Fruit fly (Drosophila melanogaster): Measurements from ENCODE around the gene Acyp.

DNA sequence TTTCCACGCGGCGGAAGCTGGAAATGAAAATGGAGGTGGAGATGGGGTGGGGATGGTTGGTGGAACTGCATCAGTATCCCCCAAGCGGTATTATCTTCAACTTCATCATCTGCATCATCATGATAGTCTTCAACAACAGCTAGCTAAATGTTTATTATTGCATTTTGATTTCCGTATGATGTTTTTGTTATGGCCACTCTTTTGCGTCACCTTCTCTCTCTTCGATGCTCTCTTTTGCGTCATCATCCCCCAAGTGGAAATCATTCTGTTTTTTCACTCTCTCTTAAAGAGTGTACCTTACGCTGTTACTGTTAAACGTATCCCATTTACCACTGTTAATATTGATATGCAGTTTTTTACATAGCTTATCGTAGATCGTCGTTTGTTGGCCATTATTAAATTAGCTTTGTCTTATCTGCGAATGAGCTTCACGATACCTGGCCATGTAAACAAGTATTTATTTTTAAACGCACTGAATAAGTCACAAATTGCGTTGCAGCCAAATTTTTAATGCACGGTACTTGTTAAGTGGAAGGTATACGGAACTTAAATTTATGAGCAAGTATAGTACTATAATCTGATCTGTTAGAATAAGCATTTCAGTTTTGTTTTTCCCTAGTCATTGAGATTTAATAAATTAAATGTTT is 33.8 kb upstream of the Acyp start:
- TF ChIP-seq Hr78 (GFP tag; optimal IDR thresholded peaks at IDR 0.05) (no peak), Abd-B (GFP tag; optimal IDR thresholded peaks at IDR 0.05) (no peak), CG9705 (GFP tag; optimal IDR thresholded peaks at IDR 0.05) (no peak), Myc (optimal IDR thresholded peaks at IDR 0.05) (no peak), OdsH (GFP tag; optimal IDR thresholded peaks at IDR 0.05) (no peak), h (GFP tag; optimal IDR thresholded peaks at IDR 0.05) (no peak), HLH106 (tag; optimal IDR thresholded peaks at IDR 0.05) (no peak), dl (GFP tag; optimal IDR thresholded peaks at IDR 0.05; ENCODE audit: insufficient read depth in 1 of 2, partially characterized antibody in 2 of 2) (no peak), jim (GFP tag; optimal IDR thresholded peaks at IDR 0.05) (no peak), sage (GFP tag; optimal IDR thresholded peaks at IDR 0.05) (peak; percentile 21)

All from whole organism, wandering third instar larva.